Fruit fly (Drosophila melanogaster): ENCODE data around the gene CG9636.

CG9636 gene

DNA sequence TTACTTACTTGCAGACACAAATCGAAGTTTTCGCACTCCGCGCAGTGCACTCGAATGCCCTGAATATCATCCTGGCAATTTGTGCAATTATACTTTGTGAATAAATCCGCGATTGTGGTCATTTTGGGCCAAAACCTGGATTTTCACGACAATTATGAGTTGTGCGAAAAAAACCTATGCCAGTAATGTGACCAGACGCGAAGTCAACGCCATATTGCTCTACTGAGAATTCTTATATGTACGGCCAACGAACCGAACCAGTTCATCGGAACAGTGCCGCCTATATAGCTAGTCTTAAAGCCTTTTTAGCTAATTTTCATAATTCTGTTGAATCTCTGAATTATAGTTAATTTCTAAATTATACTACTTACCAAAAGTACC lies 3.3 kb downstream of the CG9636 start, which contains the start of gene Ada2b:
Ada2b (minus strand) TSS at position 214 of the 381 bp plus-strand sequence.
- TF ChIP-seq CG1529 (GFP tag; optimal IDR thresholded peaks at IDR 0.05) (no peak), Tbp (GFP tag; optimal IDR thresholded peaks at IDR 0.05) (no peak), Sin3A (optimal IDR thresholded peaks at IDR 0.05) (peak; percentile 35), sens (GFP tag) (no peak), CG17328 (GFP tag; IDR thresholded peaks at IDR 0.05) (no peak), Optix (GFP tag; IDR thresholded peaks at IDR 0.05) (no peak), crc (GFP tag; optimal IDR thresholded peaks at IDR 0.05) (no peak), sisA (GFP tag; IDR thresholded peaks at IDR 0.05) (no peak), Taf1 (GFP tag; IDR thresholded peaks at IDR 0.05) (no peak), mirr (GFP tag; optimal IDR thresholded peaks at IDR 0.05) (no peak), CG17361 (GFP tag; IDR thresholded peaks at IDR 0.05) (no peak), da (GFP tag; optimal IDR thresholded peaks at IDR 0.05) (no peak), CG10321 (GFP tag; IDR thresholded peaks at IDR 0.05) (no peak), CG12299 (tag; optimal IDR thresholded peaks at IDR 0.05) (no peak), pzg (GFP tag; optimal IDR thresholded peaks at IDR 0.05) (peak; percentile 73), CG1647 (GFP tag; optimal IDR thresholded peaks at IDR 0.05) (no peak), Nf-YA (GFP tag; IDR thresholded peaks at IDR 0.05) (no peak), CG8281 (tag; optimal IDR thresholded peaks at IDR 0.05) (no peak), CG18764 (GFP tag; optimal IDR thresholded peaks at IDR 0.05) (no peak), her (GFP tag; optimal IDR thresholded peaks at IDR 0.05) (no peak), ro (GFP tag; IDR thresholded peaks at IDR 0.05) (no peak), Ptx1 (GFP tag; IDR thresholded peaks at IDR 0.05) (no peak), Atf-2 (GFP tag; optimal IDR thresholded peaks at IDR 0.05) (no peak), CG7839 (tag; optimal IDR thresholded peaks at IDR 0.05) (no peak), CG10565 (GFP tag; optimal IDR thresholded peaks at IDR 0.05) (no peak), CG17612 (GFP tag; IDR thresholded peaks at IDR 0.05) (no peak), ci (GFP tag; IDR thresholded peaks at IDR 0.05) (no peak), zfh2 (GFP tag; optimal IDR thresholded peaks at IDR 0.05) (no peak), chinmo (GFP tag; IDR thresholded peaks at IDR 0.05; ENCODE audit: partially characterized antibody) (no peak), row (GFP tag; IDR thresholded peaks at IDR 0.05) (peak; percentile 64), CG14050 (GFP tag; IDR thresholded peaks at IDR 0.05) (no peak), GATAe (GFP tag; conservative IDR thresholded peaks at IDR 0.05) (no peak), CG11723 (GFP tag; optimal IDR thresholded peaks at IDR 0.05) (no peak), CG3838 (GFP tag; optimal IDR thresholded peaks at IDR 0.05) (no peak), CG1603 (tag; optimal IDR thresholded peaks at IDR 0.05) (peak; percentile 32), CG32532 (GFP tag; IDR thresholded peaks at IDR 0.05) (no peak), otp (GFP tag; IDR thresholded peaks at IDR 0.05) (no peak), CG5245 (GFP tag; optimal IDR thresholded peaks at IDR 0.05) (no peak), CG9437 (GFP tag; optimal IDR thresholded peaks at IDR 0.05) (no peak), dmrt99B (tag; optimal IDR thresholded peaks at IDR 0.05) (no peak), Dip2 (GFP tag; IDR thresholded peaks at IDR 0.05) (no peak), ttk (GFP tag; IDR thresholded peaks at IDR 0.05) (no peak), CG16779 (GFP tag; IDR thresholded peaks at IDR 0.05) (no peak), CG2129 (GFP tag; IDR thresholded peaks at IDR 0.05; ENCODE audit: partially characterized antibody) (no peak), Doc3 (GFP tag; IDR thresholded peaks at IDR 0.05; ENCODE audit: partially characterized antibody) (no peak), CG14014 (GFP tag; IDR thresholded peaks at IDR 0.05) (no peak), CG31441 (GFP tag; IDR thresholded peaks at IDR 0.05) (0 out of 2 replicates have a peak, but pooled peaks have one; percentile 4), lov (optimal IDR thresholded peaks at IDR 0.05) (no peak), lov (GFP tag; IDR thresholded peaks at IDR 0.05) (0 out of 3 replicates have a peak, but pooled peaks have one; percentile 2), CG10462 (GFP tag; optimal IDR thresholded peaks at IDR 0.05) (no peak), Hmr (GFP tag; optimal IDR thresholded peaks at IDR 0.05) (no peak), CG7745 (tag; optimal IDR thresholded peaks at IDR 0.05) (no peak), dimm (GFP tag; IDR thresholded peaks at IDR 0.05) (no peak), ems (GFP tag; optimal IDR thresholded peaks at IDR 0.05) (no peak), CG2889 (GFP tag; IDR thresholded peaks at IDR 0.05) (no peak)

All from whole organism, embryonic.